Worm (Caenorhabditis elegans) whole organism, dauer: ENCODE measurements around the gene srd-30.

Experiments used
- unc-62 ChIP-seq: sonication (generic microtip); optimal IDR thresholded peaks from 2 replicates; lab custom pipeline; 2017; ENCODE audit warnings: missing biosample characterization, missing genetic modification reagents, missing genetic modification characterization

srd-30 gene

DNA sequence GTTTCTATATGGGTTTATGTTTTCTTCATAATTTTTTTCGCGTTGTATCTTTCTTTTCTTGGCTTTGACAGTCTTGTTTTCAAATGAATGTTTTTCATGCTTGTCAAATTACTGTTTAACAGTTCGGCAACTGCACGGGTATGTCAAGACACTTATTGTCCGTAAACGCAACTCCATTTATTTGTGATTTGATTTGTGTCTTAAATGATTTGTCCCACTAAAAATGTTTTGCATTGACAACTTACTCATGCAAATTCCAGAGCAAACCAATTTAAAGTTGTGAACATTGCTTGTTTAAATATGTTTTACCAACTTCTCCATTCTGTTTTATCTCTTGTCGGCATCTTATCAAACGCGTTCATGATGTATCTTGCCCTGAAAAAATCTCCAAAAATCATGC, 2.1 kb downstream of the srd-30 start, which contains the start of gene srd-25:
srd-25 (plus strand) TSS at position 301 of the 400 bp plus-strand sequence.
- no peak for TF ChIP-seq unc-62 (GFP tag; lab: Kevin White, UChicago)

DNA sequence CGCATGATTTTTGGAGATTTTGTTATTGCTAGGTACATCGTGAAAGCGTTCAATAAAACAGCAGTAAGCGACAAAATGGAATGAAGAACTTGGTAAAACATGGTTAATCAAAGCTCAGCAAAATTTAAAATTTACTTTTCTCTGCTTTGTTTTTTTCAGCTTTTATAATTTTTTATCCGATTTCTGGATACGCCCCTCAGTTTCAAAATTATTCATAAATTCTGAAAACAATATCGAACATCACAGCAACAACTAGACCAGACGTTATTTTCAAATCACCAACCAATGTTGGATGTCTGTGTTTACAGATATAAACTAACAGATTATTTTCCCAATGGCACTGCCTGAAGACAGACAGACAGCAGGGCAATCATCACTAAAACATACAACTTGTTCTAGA, 5.1 kb downstream of the srd-30 start, which contains the start of gene srd-31:
srd-31 (minus strand) TSS at position 101 of the 400 bp plus-strand sequence.
- TF ChIP-seq unc-62 (GFP tag; lab: Kevin White, UChicago) = no peak

DNA sequence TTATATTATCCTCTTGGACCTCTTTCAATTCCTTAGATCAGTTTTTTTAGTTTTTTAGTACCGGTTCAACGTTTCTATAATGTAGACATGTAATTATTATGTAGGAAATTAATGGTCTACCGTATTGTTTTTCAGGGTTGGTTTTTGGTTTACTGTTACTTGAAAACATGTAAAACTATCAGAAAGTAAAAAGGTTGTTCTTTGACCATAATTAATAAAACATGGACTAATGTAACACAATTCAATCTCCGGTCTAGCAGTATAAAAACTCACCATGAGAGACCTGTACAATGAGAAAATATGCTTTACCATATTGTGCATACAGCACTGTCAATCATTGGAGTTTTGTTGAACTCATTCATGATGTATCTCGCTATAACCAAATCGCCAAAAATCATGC, 5.9 kb downstream of the srd-30 start, which contains the start of gene srd-29:
srd-29 (plus strand) TSS at position 301 of the 400 bp plus-strand sequence.
- TF ChIP-seq unc-62 (GFP tag; lab: Kevin White, UChicago) = no peak

DNA sequence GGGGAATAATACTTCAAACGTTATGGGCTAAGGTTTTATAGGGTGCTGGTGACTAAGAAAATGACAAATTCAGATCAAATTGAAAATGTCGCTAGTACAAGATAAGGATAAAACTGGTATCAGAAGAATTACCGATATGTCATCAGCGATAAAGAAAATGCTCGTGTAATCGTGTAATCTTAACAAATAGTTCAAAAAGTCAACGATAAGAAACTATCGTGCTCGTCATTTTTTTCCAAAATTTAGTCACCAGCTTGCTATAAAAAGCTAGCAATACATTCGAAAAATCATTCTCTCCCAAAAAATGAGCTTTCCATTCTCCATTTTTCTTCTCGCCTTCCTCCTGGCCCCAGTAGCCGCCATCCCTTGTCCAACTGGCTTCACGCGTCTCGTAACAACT, 8.2 kb downstream of the srd-30 start, which contains the start of gene clec-45:
clec-45 (plus strand) TSS at position 301 of the 400 bp plus-strand sequence.
- no peak for TF ChIP-seq unc-62 (GFP tag; lab: Kevin White, UChicago)

DNA sequence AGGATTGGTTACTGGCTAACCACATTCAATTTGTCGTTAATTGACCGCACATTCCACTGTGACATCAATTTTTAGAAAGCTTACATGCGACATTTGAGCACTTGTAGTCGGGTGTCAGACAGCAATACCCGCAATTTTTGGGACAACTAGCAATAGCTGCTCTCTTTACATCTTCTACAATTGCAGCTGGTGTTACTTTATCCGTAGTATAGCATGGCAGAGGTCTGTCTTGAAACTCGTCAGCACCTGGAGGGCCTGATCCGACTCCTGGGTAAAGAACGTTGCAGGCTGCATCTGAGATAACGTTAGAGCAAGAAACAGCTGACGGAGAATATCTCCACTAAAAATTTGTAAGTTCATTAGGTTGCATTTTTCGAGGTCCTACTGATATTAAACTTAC, 9.8 kb downstream of the srd-30 start:
- no peak for TF ChIP-seq unc-62 (GFP tag; lab: Kevin White, UChicago)

DNA sequence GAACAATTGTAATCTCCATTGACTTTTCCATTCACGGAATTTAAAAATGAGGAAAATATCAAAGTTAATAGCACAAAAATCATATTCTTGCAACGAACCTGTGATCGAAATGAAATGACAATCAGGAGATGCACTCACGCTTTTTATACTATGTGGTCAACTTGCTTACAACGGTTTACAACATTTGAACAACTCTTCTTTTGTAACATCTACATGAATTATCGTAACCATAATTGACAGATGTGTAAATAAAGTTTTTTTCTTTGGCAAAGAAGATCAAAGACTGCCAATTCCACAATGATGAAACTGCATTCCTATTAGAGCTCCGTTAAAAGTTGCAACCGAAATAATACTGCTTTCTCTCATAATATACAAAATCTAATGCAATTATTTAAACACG, 10.2 kb downstream of the srd-30 start, which contains the start of gene F07C4.10:
F07C4.10 (minus strand) TSS at position 101 of the 400 bp plus-strand sequence.
- TF ChIP-seq unc-62 (GFP tag; lab: Kevin White, UChicago) = no peak

DNA sequence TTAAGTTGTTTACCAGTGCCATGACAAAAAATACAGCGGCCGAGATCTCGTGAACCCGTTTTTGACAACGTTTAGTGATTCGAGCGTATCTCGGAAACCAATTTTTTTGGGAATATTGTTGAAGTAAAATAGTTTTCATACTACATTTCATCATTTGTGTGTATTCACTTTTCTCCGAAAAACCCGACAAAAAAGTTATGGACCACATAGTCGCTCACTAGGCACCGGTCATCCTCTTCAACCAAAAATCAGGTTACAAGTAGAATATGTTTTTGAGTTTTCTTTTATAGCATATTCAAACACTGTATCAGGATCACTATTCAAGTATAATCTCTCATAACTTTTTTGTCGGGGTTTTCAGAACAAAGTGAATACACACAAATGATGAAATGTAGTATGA, 12.1 kb downstream of the srd-30 start:
- TF ChIP-seq unc-62 (GFP tag; lab: Kevin White, UChicago) = no peak

DNA sequence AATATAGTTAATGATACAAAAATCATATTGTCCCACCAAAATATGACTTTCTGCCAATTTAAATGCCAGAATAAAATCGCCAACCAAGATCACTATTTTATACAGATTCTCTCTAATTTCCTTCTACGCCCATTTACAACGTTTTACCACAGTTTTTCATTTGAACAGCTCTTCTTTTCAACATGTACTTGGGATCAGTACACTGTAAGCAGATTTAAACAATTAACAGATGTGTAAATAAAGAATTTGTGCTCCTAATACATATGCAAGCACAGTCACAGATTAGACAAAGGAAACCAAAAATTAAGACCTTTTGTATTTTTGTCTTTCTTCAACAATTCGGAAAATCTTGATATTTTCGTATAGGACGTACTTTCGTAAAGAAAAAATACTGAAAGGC, 13.8 kb downstream of the srd-30 start, which contains the start of gene F07C4.11:
F07C4.11 (minus strand) TSS at position 101 of the 400 bp plus-strand sequence.
- TF ChIP-seq unc-62 (GFP tag; lab: Kevin White, UChicago) = no peak

DNA sequence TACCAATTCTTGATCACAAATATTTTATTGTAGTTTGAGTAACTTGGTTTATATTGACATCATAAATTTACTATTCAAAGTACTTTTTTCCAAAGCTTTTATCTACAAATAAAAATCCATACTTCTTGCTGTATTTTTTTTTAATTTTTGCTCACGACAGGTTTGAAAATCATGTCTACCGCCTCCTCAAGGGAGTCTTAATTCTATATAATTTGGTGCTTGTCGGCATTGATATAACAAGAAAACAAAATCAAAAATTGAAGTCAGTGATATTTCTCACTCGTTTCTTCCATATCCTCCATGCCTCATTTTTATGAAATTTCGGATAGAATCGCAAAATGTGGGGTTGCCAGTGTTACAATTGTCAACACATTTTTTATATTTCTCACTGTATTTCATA, 15.8 kb downstream of the srd-30 start, which contains the start of gene str-47:
str-47 (plus strand) TSS at position 301 of the 400 bp plus-strand sequence.
- no peak for TF ChIP-seq unc-62 (GFP tag; lab: Kevin White, UChicago)

DNA sequence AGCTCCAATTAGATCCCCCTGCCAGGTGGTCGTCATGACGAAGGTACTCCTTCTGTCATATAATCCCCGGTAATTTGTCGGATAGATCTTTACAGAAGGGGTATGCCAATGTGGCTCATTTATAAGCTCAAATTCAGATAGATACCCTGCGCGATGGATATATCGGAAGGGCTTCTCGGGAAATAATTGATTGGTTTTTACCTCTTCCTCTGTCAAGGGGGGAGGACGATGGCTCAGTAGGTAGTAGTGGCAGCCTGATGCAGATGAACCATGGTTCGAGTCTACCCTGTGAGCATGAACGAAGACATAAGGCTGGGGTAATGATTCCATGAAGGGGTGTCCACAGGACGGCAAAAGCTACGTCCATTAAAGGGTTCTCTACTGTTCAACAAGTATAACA, 17.5 kb downstream of the srd-30 start:
- no peak for TF ChIP-seq unc-62 (GFP tag; lab: Kevin White, UChicago)

DNA sequence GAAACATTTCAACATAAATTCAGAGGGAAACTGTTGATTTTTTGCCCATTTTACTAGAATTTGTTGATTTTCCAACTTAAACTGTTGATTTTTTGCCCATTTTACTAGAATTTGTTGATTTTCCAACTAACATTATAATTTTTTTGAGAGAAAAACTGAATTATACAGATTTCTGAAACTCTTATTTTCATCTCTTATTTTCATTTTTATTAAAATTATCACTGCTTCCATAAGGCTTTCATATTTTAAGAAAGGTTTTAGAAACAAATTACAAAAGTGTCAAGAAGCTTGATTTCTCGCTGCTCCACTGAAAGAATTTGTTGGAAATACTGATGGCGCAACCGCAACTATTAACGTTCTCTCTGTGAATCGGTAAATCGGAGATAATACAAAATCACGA, 20.4 kb downstream of the srd-30 start:
- TF ChIP-seq unc-62 (GFP tag; lab: Kevin White, UChicago) = no peak

DNA sequence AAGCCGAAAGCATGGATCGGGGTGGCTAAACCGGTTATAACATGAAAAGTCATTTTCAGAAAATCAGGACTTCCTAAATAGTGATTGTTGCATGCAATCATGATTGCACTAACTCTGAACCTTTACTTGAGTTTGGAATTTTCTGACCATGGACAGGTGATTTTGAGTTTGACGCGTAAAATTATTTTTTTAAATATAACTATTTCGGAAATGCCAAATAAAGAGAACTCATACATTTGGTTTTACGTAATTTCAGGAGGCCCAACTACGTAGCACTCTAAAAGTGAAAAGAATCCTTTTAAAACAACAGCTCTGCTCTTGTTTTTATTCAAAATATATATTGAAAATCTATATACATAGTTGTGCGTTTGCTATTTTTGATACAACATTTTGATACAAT, 22.2 kb downstream of the srd-30 start, which contains the start of gene srh-234:
srh-234 (minus strand) TSS at position 101 of the 400 bp plus-strand sequence.
- no peak for TF ChIP-seq unc-62 (GFP tag; lab: Kevin White, UChicago)

DNA sequence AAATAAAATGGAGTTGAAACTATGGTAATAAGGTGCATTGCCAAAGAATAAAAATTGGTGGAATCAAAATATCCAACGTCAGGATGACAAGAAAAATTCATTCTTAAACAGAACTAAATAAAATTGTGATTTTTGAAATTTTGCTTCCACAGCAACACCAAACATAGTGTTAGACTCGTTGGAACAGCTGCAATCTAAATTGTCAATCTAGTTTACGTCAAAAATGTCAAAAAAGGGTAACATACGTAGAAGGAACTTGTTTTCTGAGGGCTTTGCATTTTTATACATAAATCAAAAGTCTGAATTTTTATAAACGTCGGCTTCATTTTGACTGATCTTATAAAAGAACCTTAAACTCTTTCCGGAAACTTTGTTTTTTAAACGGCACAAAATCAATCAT, 24.0 kb downstream of the srd-30 start, which contains the start of gene srh-200:
srh-200 (minus strand) TSS at position 101 of the 400 bp plus-strand sequence.
- TF ChIP-seq unc-62 (GFP tag; lab: Kevin White, UChicago) = no peak

DNA sequence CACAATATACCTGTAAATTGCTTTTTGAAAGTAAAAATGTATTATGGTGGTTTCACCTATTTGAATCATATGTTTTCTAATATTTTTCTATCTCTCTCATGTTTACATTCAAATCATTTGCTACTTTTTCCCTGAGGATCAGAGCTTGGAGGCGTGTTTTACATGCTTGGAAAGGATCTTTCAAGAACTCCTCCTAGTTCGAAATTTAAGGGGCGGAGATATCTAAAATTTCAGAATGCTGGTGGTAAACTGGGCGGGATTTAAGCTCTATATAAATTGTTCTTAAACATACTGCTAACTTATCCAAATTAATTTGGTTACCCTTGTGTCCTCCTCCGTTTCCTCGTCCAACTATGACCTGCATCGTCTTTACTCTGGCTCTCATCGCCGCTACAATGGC, 38.3 kb downstream of the srd-30 start, which contains the start of gene C12D5.5:
C12D5.5 (plus strand) TSS at position 301 of the 400 bp plus-strand sequence.
- no peak for TF ChIP-seq unc-62 (GFP tag; lab: Kevin White, UChicago)

DNA sequence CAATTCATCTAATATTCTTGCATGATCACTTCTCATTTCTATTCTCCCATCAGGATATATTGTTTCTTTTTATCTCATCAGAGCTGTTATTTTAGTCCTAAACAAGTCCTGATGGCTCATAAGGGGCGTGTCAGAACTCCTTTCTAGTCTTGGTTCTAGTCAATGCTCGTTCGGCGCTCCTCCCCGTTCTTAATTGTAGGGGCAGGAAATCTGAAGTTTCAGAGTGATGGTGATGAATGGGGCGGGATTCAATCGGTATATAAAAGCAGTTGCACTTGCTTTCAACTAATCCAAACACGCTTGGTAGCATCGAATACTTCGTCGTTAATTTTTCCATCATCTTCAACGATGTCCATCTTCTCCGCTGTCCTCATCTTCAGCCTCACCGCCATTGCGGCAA, 42.7 kb downstream of the srd-30 start, which contains the start of gene C12D5.4:
C12D5.4 (plus strand) TSS at position 301 of the 400 bp plus-strand sequence.
- no peak for TF ChIP-seq unc-62 (GFP tag; lab: Kevin White, UChicago)

DNA sequence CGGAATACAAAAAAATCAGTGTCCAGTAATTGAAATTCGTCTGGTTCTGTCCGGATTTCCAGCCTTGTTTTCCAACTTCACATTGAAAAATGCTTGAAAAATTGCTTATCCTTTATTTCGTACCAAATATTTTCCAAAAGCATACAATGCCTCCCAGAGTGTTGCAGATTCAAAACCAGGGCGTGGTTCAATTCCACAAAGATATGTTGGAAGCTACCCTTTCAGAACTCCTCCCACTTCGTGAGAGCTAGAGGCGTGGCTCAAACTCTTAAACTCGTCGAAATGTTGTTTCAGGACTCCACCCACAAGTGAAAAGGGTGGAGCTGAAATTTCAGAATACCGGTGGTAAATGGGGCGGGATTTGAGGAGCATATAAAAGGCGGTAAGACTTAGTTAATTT, 46.3 kb downstream of the srd-30 start, which contains the start of gene C12D5.3:
C12D5.3 (plus strand) TSS at position 301 of the 400 bp plus-strand sequence.
- TF ChIP-seq unc-62 (GFP tag; lab: Kevin White, UChicago) = no peak
